Fruit fly (Drosophila melanogaster): Measurements from ENCODE around the gene Cds.

Cds gene

dm6 chr3L:8153206-8153996, 25.8 kb downstream of the Cds start (continued):
- TF ChIP-seq CG12104 (GFP tag; optimal IDR thresholded peaks at IDR 0.05), result no peak
- no peak for TF ChIP-seq pan (optimal IDR thresholded peaks at IDR 0.05)
- TF ChIP-seq pan (GFP tag; optimal IDR thresholded peaks at IDR 0.05 in 1 of 2, IDR thresholded peaks at IDR 0.05 in 1 of 2), result peak in 1 of 2 experiments; percentile 69
- TF ChIP-seq sob (GFP tag; IDR thresholded peaks at IDR 0.05), result peak; percentile 46; the same call in 1 of the 2 replicates
- peak; percentile 33 for TF ChIP-seq CG12942 (GFP tag; optimal IDR thresholded peaks at IDR 0.05)
- TF ChIP-seq Camta (GFP tag; optimal IDR thresholded peaks at IDR 0.05), result peak; percentile 26
- TF ChIP-seq gsb (GFP tag; IDR thresholded peaks at IDR 0.05), result no peak
- peak; percentile 56 for TF ChIP-seq grau (tag; optimal IDR thresholded peaks at IDR 0.05)
- no peak for TF ChIP-seq CG7357 (GFP tag; IDR thresholded peaks at IDR 0.05)
- TF ChIP-seq CG34224 (GFP tag; IDR thresholded peaks at IDR 0.05; ENCODE audit: partially characterized antibody), result no peak
- peak; percentile 49; the same call in 1 of the 2 replicates for TF ChIP-seq ap (GFP tag; IDR thresholded peaks at IDR 0.05)
- no peak for TF ChIP-seq CG1832 (GFP tag; optimal IDR thresholded peaks at IDR 0.05)
- peak; percentile 26; the same call in 1 of the 3 replicates for TF ChIP-seq CG11093 (GFP tag; IDR thresholded peaks at IDR 0.05)
- no peak for TF ChIP-seq usp (GFP tag; optimal IDR thresholded peaks at IDR 0.05)
- TF ChIP-seq wdn (GFP tag; IDR thresholded peaks at IDR 0.05), result no peak
- TF ChIP-seq CG11723 (GFP tag; optimal IDR thresholded peaks at IDR 0.05), result peak; percentile 47
- peak; percentile 5 for TF ChIP-seq CG2116 (GFP tag; optimal IDR thresholded peaks at IDR 0.05)
- TF ChIP-seq CG30431 (GFP tag; optimal IDR thresholded peaks at IDR 0.05), result no peak
- TF ChIP-seq CG17385 (GFP tag; optimal IDR thresholded peaks at IDR 0.05), result peak; percentile 66
- TF ChIP-seq CG2678 (tag; optimal IDR thresholded peaks at IDR 0.05), result peak; percentile 67
- TF ChIP-seq ara (GFP tag; IDR thresholded peaks at IDR 0.05), result peak; percentile 29; the same call in 1 of the 2 replicates
- 0 out of 3 replicates have a peak, but pooled peaks have one; percentile 29 for TF ChIP-seq CG17361 (GFP tag; IDR thresholded peaks at IDR 0.05)
- TF ChIP-seq CG9876 (GFP tag; optimal IDR thresholded peaks at IDR 0.05), result no peak
- TF ChIP-seq CrebB (tag; optimal IDR thresholded peaks at IDR 0.05), result no peak
- TF ChIP-seq CG6854 (GFP tag; optimal IDR thresholded peaks at IDR 0.05), result no peak
- TF ChIP-seq Sry-δ (GFP tag; optimal IDR thresholded peaks at IDR 0.05), result peak; percentile 7
- TF ChIP-seq CG10274 (GFP tag; optimal IDR thresholded peaks at IDR 0.05), result peak; percentile 31
- peak; percentile 7 for TF ChIP-seq cwo (GFP tag; optimal IDR thresholded peaks at IDR 0.05)
- TF ChIP-seq gsb-n (tag; optimal IDR thresholded peaks at IDR 0.05), result peak; percentile 10
- TF ChIP-seq inv (GFP tag; IDR thresholded peaks at IDR 0.05; ENCODE audit: partially characterized antibody), result no peak
- TF ChIP-seq so (GFP tag; IDR thresholded peaks at IDR 0.05), result peak; percentile 65; the same call in 1 of the 3 replicates
- TF ChIP-seq unpg (GFP tag; optimal IDR thresholded peaks at IDR 0.05), result peak; percentile 40
- peak; percentile 19 for TF ChIP-seq CG10462 (GFP tag; optimal IDR thresholded peaks at IDR 0.05)
- TF ChIP-seq gem (tag; optimal IDR thresholded peaks at IDR 0.05), result peak; percentile 66
- peak in 1 of 2 experiments; percentile 62 for TF ChIP-seq eve (GFP tag; optimal IDR thresholded peaks at IDR 0.05)
- TF ChIP-seq jing (GFP tag; optimal IDR thresholded peaks at IDR 0.05), result peak; percentile 65
- peak; percentile 12 for TF ChIP-seq gcm (GFP tag; optimal IDR thresholded peaks at IDR 0.05)
- TF ChIP-seq Med (GFP tag), result peak; percentile 84
- peak; percentile 20 for TF ChIP-seq nerfin-1 (tag; optimal IDR thresholded peaks at IDR 0.05)
- TF ChIP-seq CG9932 (GFP tag; IDR thresholded peaks at IDR 0.05), result peak; percentile 30; the same call in 1 of the 2 replicates
- no peak for TF ChIP-seq fru (optimal IDR thresholded peaks at IDR 0.05)
- peak; percentile 46; the same call in 1 of the 2 replicates for TF ChIP-seq ranshi (GFP tag; IDR thresholded peaks at IDR 0.05)
- peak; percentile 72; the same call in 1 of the 2 replicates for TF ChIP-seq H2.0 (GFP tag; IDR thresholded peaks at IDR 0.05)
- TF ChIP-seq sens (GFP tag), result peak; percentile 92
- peak; percentile 65 for TF ChIP-seq CG13424 (tag; optimal IDR thresholded peaks at IDR 0.05)
- TF ChIP-seq Xbp1 (GFP tag; optimal IDR thresholded peaks at IDR 0.05), result peak; percentile 72
- peak in 1 of 2 experiments; percentile 40 for TF ChIP-seq Eip74EF (GFP tag; optimal IDR thresholded peaks at IDR 0.05)
- TF ChIP-seq CG31365 (tag; optimal IDR thresholded peaks at IDR 0.05), result no peak
- no peak for TF ChIP-seq CG7928 (GFP tag; optimal IDR thresholded peaks at IDR 0.05)
